Worm (Caenorhabditis elegans) whole organism, dauer: ENCODE measurements around the gene clec-61.

Experiments used
- unc-62 ChIP-seq: sonication (generic microtip); optimal IDR thresholded peaks from 2 replicates; lab custom pipeline; 2017; ENCODE audit warnings: missing biosample characterization, missing genetic modification reagents, missing genetic modification characterization

clec-61 gene

ce11 chrII:10479348-10479747 lies 11.0 kb downstream of the clec-61 start, which contains the start of gene clec-59:
Gene clec-59 (minus strand): TSS chrII:10479448.
- no peak for TF ChIP-seq unc-62 (GFP tag; lab: Kevin White, UChicago)

ce11 chrII:10476959-10477358 lies 13.4 kb downstream of the clec-61 start, which contains the start of gene ZK666.4:
Gene ZK666.4 (plus strand): TSS chrII:10477259.
- no peak for TF ChIP-seq unc-62 (GFP tag; lab: Kevin White, UChicago)

ce11 chrII:10476039-10476438 lies 14.3 kb downstream of the clec-61 start, which contains the start of gene clec-58:
Gene clec-58 (minus strand): TSS chrII:10476139.
- TF ChIP-seq unc-62 (GFP tag; lab: Kevin White, UChicago) = no peak

ce11 chrII:10471790-10472189 lies 18.5 kb downstream of the clec-61 start, which contains the start of gene ZK666.2:
Gene ZK666.2 (minus strand): TSS chrII:10471890.
- no peak for TF ChIP-seq unc-62 (GFP tag; lab: Kevin White, UChicago)

ce11 chrII:10471247-10471646 lies 19.1 kb downstream of the clec-61 start, which contains the start of gene ZK666.1:
Gene ZK666.1 (minus strand): TSS chrII:10471347.
- no peak for TF ChIP-seq unc-62 (GFP tag; lab: Kevin White, UChicago)

- no peak for TF ChIP-seq unc-62 (GFP tag; lab: Kevin White, UChicago)
Observed at ce11 chrII:10470159-10470558, 20.2 kb downstream of the clec-61 start, which contains the start of gene clec-143. Gene clec-143 (minus strand): TSS chrII:10470297.

ce11 chrII:10466552-10466951 lies 23.8 kb downstream of the clec-61 start, which contains the start of gene tnc-2:
Gene tnc-2 (plus strand): TSS chrII:10466852.
- no peak for TF ChIP-seq unc-62 (GFP tag; lab: Kevin White, UChicago)

ce11 chrII:10464230-10464920 lies 26.0 kb downstream of the clec-61 start, which contains the start of the genes ZK673.6 and sdz-37:
Gene ZK673.6 (minus strand): TSS chrII:10464330.
Gene sdz-37 (plus strand): TSS chrII:10464870.
- TF ChIP-seq unc-62 (GFP tag; lab: Kevin White, UChicago) = no peak

ce11 chrII:10461207-10461606 lies 29.1 kb downstream of the clec-61 start, which contains the start of gene ZK673.5:
Gene ZK673.5 (plus strand): TSS chrII:10461507.
- no peak for TF ChIP-seq unc-62 (GFP tag; lab: Kevin White, UChicago)

- TF ChIP-seq unc-62 (GFP tag; lab: Kevin White, UChicago) = no peak
Observed at ce11 chrII:10456979-10457378, 33.4 kb downstream of the clec-61 start, which contains the start of gene ZK673.11. Gene ZK673.11 (plus strand): TSS chrII:10457279.

- TF ChIP-seq unc-62 (GFP tag; lab: Kevin White, UChicago) = no peak
Observed at ce11 chrII:10452620-10453019, 37.7 kb downstream of the clec-61 start, which contains the start of gene ZK673.4. Gene ZK673.4 (plus strand): TSS chrII:10452920.

- TF ChIP-seq unc-62 (GFP tag; lab: Kevin White, UChicago) = no peak
Observed at ce11 chrII:10450335-10450734, 40.0 kb downstream of the clec-61 start.

- no peak for TF ChIP-seq unc-62 (GFP tag; lab: Kevin White, UChicago)
Observed at ce11 chrII:10449707-10450106, 40.6 kb downstream of the clec-61 start, which contains the start of gene lin-56. Gene lin-56 (plus strand): TSS chrII:10450007.

- TF ChIP-seq unc-62 (GFP tag; lab: Kevin White, UChicago) = no peak
Observed at ce11 chrII:10447348-10448316, 42.7 kb downstream of the clec-61 start, which contains the start of gene ZK673.2. Gene ZK673.2 (plus strand): TSS chrII:10448266.

- TF ChIP-seq unc-62 (GFP tag; lab: Kevin White, UChicago) = no peak
Observed at ce11 chrII:10446814-10447213, 43.5 kb downstream of the clec-61 start.
